Worm (Caenorhabditis elegans): ENCODE results near the gene mks-5.

Gene mks-5

DNA sequence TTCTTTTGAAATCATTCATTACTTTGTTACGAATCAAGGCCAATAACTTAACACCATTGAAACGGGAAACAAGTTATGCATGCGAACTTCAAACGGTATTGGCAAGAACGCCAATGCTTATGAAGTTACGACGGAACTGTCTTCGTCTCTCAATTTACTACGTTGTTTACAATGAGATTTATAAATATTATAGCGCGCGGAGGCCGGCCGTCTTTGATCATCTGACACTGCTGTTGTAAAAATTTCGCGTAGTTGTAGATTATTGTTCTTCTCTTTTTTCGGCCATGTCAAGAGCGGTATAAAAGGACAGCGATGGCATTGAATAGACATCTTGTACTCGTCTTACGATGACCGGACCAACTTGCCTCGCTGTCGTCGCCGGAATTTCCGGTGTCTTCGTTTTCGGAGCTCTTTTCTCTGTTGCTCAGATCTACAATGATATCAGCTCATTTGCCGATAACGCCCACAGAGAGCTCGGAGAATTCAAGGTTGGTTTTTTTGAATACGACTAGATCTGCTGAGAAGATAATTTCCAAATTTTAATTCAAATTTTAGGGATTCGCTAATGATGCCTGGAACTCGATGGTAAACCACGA is 15.4 kb upstream of the mks-5 start, which contains the start of gene col-39:
Gene col-39, plus strand, starts transcription at position 342 of the 596 bp plus-strand sequence.
- peak; percentile 8 for TF ChIP-seq lin-40 (tag; optimal IDR thresholded peaks at IDR 0.05)
- no peak for TF ChIP-seq lin-54 (GFP tag; optimal IDR thresholded peaks at IDR 0.05)

DNA sequence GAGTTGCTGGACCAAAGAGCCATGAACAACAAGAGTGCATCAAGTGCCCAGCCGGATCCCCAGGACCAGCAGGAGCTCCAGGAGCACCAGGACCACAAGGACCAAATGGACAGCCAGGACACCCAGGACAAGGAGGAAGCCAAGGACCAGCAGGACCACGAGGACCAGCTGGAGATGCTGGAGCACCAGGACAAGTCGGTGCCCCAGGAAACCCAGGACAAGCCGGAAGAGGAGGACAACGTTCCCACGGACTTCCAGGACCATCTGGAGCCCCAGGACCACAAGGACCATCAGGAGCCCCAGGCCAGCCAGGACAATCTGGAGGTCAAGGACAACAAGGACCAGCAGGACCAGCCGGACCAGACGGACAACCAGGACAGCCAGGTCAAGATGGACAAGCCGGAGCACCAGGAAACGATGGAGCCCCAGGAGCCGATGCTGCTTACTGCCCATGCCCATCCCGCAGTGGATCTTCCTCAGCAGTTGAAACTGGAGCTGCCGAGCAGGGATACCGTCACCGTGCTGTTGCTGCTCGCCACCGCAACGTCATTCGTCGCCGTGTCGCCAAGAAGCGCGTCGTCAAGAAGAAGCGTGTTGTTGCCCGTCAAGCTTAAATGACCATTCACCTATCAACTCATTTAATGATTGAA is 14.6 kb upstream of the mks-5 start:
- 0 out of 2 replicates have a peak, but pooled peaks have one; percentile 70 for TF ChIP-seq nhr-120 (GFP tag; IDR thresholded peaks at IDR 0.05)
- no peak for TF ChIP-seq lin-35 (GFP tag; optimal IDR thresholded peaks at IDR 0.05)
- TF ChIP-seq F57C9.4 (tag; optimal IDR thresholded peaks at IDR 0.05), result no peak
- TF ChIP-seq F57A8.1 (GFP tag; optimal IDR thresholded peaks at IDR 0.05), result no peak
- peak; percentile 31 for TF ChIP-seq ztf-26 (tag; optimal IDR thresholded peaks at IDR 0.05)
- TF ChIP-seq nfyb-1 (GFP tag; IDR thresholded peaks at IDR 0.05), result no peak
- TF ChIP-seq him-1 (tag; optimal IDR thresholded peaks at IDR 0.05), result no peak
- TF ChIP-seq nfya-1 (tag; optimal IDR thresholded peaks at IDR 0.05; ENCODE audit: borderline replicate concordance, insufficient read depth), result no peak
- peak; percentile 80; the same call in 1 of the 2 replicates for TF ChIP-seq egrh-3 (GFP tag; IDR thresholded peaks at IDR 0.05)
- no peak for TF ChIP-seq unc-130 (GFP tag; optimal IDR thresholded peaks at IDR 0.05)
- peak; percentile 86 for TF ChIP-seq zfh-2 (GFP tag; conservative IDR thresholded peaks at IDR 0.05)
- TF ChIP-seq bed-2 (GFP tag; IDR thresholded peaks at IDR 0.05), result no peak
- no peak for TF ChIP-seq lin-40 (tag; optimal IDR thresholded peaks at IDR 0.05)
- TF ChIP-seq xnd-1 (tag; optimal IDR thresholded peaks at IDR 0.05), result no peak
- no peak for TF ChIP-seq snpc-1.3 (tag; optimal IDR thresholded peaks at IDR 0.05; ENCODE audit: insufficient read depth)
- TF ChIP-seq lag-1 (GFP tag; IDR thresholded peaks at IDR 0.05), result no peak
- no peak for TF ChIP-seq ets-4 (GFP tag; optimal IDR thresholded peaks at IDR 0.05)
- no peak for TF ChIP-seq atf-7 (tag; optimal IDR thresholded peaks at IDR 0.05)
- no peak for TF ChIP-seq Y53F4B.3 (GFP tag; IDR thresholded peaks at IDR 0.05)
- no peak for TF ChIP-seq ztf-22 (GFP tag; optimal IDR thresholded peaks at IDR 0.05)
- no peak for TF ChIP-seq mes-4 (tag; optimal IDR thresholded peaks at IDR 0.05)
- no peak for TF ChIP-seq athp-1 (tag; optimal IDR thresholded peaks at IDR 0.05)
- TF ChIP-seq K12H6.12 (tag; optimal IDR thresholded peaks at IDR 0.05), result no peak
- TF ChIP-seq B0035.1 (tag; optimal IDR thresholded peaks at IDR 0.05), result no peak
- TF ChIP-seq egl-18 (GFP tag; IDR thresholded peaks at IDR 0.05), result no peak
- no peak for TF ChIP-seq akir-1 (GFP tag; optimal IDR thresholded peaks at IDR 0.05)
- TF ChIP-seq pbrm-1 (GFP tag; IDR thresholded peaks at IDR 0.05), result no peak
- TF ChIP-seq somi-1 (GFP tag; optimal IDR thresholded peaks at IDR 0.05), result no peak
- TF ChIP-seq madf-3 (GFP tag; IDR thresholded peaks at IDR 0.05), result no peak
- no peak for TF ChIP-seq zim-3 (tag; optimal IDR thresholded peaks at IDR 0.05)
- no peak for TF ChIP-seq sea-2 (GFP tag; IDR thresholded peaks at IDR 0.05)
- 0 out of 2 replicates have a peak, but pooled peaks have one; percentile 24 for TF ChIP-seq lin-26 (GFP tag; IDR thresholded peaks at IDR 0.05)
- TF ChIP-seq tbx-9 (tag; optimal IDR thresholded peaks at IDR 0.05; ENCODE audit: borderline replicate concordance), result no peak
- no peak for TF ChIP-seq bed-1 (GFP tag; IDR thresholded peaks at IDR 0.05)
- TF ChIP-seq ceh-40 (GFP tag; IDR thresholded peaks at IDR 0.05), result no peak
- TF ChIP-seq lir-1 (GFP tag; conservative IDR thresholded peaks at IDR 0.05), result no peak
- TF ChIP-seq F39B2.1 (GFP tag; IDR thresholded peaks at IDR 0.05), result no peak
- 0 out of 2 replicates have a peak, but pooled peaks have one; percentile 38 for TF ChIP-seq dox-1 (GFP tag; IDR thresholded peaks at IDR 0.05)

Data from whole organism, young adult.